Worm (Caenorhabditis elegans): Measurements from ENCODE around the gene F16H6.9.
A peak's percentile ranks its signal among the peaks of the same experiment; 100 is the strongest.
"Not testable (repeated sequence)": the region's sequence is repeated elsewhere in the genome, so short reads cannot be mapped to it uniquely, and the experiment has no call there.

Gene F16H6.9

DNA sequence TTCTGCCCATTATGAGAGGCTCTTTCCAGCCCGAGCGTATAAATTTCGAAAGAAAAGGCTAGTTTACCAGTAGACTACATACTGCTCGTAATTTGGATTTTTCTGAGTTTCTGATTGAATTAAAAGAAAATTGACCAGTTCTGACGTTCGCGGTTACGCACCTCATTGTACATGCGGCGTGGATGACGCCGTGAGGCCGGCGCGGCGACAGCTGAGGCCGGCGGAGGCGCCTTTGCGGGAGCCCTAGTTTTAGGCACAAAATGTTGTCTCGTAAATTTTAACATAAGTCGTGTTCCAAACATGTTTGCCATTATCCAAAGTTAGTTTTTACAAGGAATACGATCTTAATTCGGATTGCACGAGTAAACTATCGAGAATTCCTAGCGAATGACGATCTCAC is at the start of gene F16H6.9:
Gene F16H6.9, plus strand, starts transcription at position 301 of the 400 bp plus-strand sequence.
- TF ChIP-seq nhr-76 (tag; optimal IDR thresholded peaks at IDR 0.05); lim-7 (GFP tag; IDR thresholded peaks at IDR 0.05); daf-19 (GFP tag; conservative IDR thresholded peaks at IDR 0.05): not testable (repeated sequence)

DNA sequence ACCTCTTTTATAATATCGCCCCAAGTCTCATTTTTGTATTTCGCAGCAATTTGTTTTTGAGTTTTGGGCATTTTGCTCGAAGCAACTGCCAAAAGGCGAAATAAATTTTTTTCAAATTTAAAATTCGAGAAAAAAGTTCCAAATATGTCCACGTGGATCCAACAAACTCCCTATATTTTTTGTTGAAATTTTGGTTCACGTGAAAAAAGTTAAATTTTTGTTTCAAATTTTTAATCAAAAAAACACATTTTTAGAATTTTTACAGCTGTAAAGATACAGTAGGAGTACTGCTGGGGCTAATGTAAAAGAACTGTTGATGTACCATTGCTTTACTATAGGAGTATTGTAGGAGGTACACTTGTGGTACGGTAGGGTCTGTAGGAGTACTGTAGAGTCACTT is 49.7 kb upstream of the F16H6.9 start, which contains the start of gene C14A6.6:
Gene C14A6.6, minus strand, starts transcription at position 101 of the 400 bp plus-strand sequence.
- TF ChIP-seq F37D6.2 (tag; optimal IDR thresholded peaks at IDR 0.05) (no peak), egl-27 (tag; optimal IDR thresholded peaks at IDR 0.05) (no peak), unc-62 (GFP tag; optimal IDR thresholded peaks at IDR 0.05 in 1 of 2) (peak in 1 of 2 experiments; percentile 89), unc-62 (tag; optimal IDR thresholded peaks at IDR 0.05) (no peak)

DNA sequence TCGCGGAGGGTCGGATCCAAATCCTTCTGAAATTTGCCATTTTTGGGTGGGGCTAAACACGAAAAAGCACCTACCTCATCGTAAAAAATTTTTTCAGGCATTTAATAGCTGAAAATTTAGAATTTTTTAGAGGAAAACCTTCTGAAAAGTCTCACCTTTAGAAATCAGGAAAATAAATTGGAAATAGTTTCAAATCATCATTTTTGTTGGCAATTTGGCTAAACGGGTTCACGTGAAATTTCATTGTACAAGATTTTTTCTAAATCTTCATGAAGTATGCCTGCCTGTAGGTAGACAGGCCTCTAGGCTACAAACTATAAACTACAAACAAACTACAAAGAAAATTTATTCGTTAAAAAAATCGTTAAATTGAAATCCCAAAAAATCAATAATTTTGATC is 48.6 kb upstream of the F16H6.9 start, which contains the start of gene C14A6.7:
Gene C14A6.7, minus strand, starts transcription at position 101 of the 400 bp plus-strand sequence.
- TF ChIP-seq php-3 (GFP tag; IDR thresholded peaks at IDR 0.05): no peak
- TF ChIP-seq ZK546.5 (tag; optimal IDR thresholded peaks at IDR 0.05): no peak
- TF ChIP-seq nhr-28 (tag; optimal IDR thresholded peaks at IDR 0.05): no peak
- TF ChIP-seq daf-12 (tag; optimal IDR thresholded peaks at IDR 0.05): no peak
- no peak for TF ChIP-seq nhr-11 (tag; optimal IDR thresholded peaks at IDR 0.05)
- no peak for TF ChIP-seq ZK337.2 (GFP tag; IDR thresholded peaks at IDR 0.05)
- TF ChIP-seq lin-39 (tag; optimal IDR thresholded peaks at IDR 0.05): no peak
- no peak for TF ChIP-seq skn-1 (tag; optimal IDR thresholded peaks at IDR 0.05)
- no peak for TF ChIP-seq daf-16 (GFP tag; optimal IDR thresholded peaks at IDR 0.05)
- no peak for TF ChIP-seq daf-16 (tag; optimal IDR thresholded peaks at IDR 0.05)
- no peak for TF ChIP-seq ztf-11 (tag; optimal IDR thresholded peaks at IDR 0.05)
- no peak for TF ChIP-seq tag-97 (GFP tag; IDR thresholded peaks at IDR 0.05)
- TF ChIP-seq ceh-28 (tag; optimal IDR thresholded peaks at IDR 0.05): no peak
- TF ChIP-seq egl-43 (GFP tag; IDR thresholded peaks at IDR 0.05): no peak
- TF ChIP-seq nhr-41 (GFP tag; IDR thresholded peaks at IDR 0.05): no peak
- TF ChIP-seq cey-2 (tag; optimal IDR thresholded peaks at IDR 0.05; ENCODE audit: borderline replicate concordance, insufficient read depth): no peak
- no peak for TF ChIP-seq dve-1 (tag; optimal IDR thresholded peaks at IDR 0.05; ENCODE audit: insufficient read depth)
- no peak for TF ChIP-seq daf-19 (GFP tag; conservative IDR thresholded peaks at IDR 0.05)
- TF ChIP-seq mep-1 (tag; optimal IDR thresholded peaks at IDR 0.05): no peak

DNA sequence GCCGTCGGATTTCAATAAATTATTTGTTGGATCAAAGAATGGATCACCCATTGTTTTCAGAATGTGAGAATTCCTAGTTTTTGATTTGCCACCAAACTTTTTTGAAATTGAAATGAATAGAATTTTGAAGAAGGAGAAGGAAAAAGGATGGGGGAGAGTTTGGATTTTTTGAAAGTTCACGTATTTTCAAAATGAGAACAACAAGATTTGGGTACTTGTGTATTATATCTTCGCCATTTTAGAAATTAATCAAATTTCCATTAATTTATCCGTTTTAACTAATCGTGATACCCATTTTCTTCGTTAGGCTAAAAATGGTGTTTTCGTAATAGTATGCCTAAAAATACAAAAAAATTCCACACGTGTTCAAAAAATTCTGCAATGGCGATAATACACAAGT is 45.3 kb upstream of the F16H6.9 start, which contains the start of gene C14A6.8:
Gene C14A6.8, minus strand, starts transcription at position 101 of the 400 bp plus-strand sequence.
- no peak for TF ChIP-seq pqm-1 (tag; optimal IDR thresholded peaks at IDR 0.05)
- TF ChIP-seq lin-13 (GFP tag; optimal IDR thresholded peaks at IDR 0.05): no peak
- TF ChIP-seq ceh-28 (tag; optimal IDR thresholded peaks at IDR 0.05): no peak

DNA sequence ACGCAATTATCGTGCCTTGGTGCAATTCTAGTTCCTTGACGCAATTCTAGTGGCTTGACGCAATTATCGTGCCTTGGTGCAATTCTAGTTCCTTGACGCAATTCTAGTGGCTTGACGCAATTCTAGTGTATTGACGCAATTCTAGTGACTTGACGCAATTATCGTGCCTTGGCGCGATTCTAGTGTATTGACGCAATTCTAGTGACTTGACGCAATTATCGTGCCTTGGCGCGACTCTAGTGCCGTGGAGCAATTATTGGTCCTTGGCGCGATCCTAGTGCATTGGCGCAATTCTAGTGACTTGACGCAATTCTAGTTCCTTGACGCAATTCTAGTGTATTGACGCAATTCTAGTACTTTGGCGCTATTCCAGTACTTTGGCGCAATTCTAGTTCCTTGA is 41.9 kb upstream of the F16H6.9 start:
- 0 out of 2 replicates have a peak, but pooled peaks have one; percentile 35 for TF ChIP-seq dmd-8 (GFP tag; IDR thresholded peaks at IDR 0.05)
- peak in 1 of 2 experiments; percentile 69; a peak in 1 of 4 replicates for TF ChIP-seq madf-5 (GFP tag; IDR thresholded peaks at IDR 0.05)

DNA sequence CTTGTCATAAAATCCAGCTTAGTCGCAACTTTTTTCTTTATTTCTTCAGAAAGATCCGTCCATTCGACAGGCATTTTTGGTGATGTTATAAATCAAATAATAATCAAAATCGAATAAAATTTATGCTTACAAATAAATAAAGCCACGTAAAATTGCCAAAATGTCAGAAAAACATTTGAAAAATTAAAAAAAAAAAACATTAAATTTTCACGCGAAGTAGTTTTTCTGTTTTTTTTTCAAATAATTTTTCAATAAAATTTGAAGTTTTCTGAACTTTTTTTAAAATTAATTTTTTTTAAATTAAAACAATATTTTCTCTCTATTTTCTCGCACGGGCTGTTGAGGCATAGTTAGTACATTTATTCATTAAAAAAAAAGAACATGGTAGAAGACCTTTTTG is 38.2 kb upstream of the F16H6.9 start, which contains the start of gene C31G12.4:
Gene C31G12.4, minus strand, starts transcription at position 101 of the 400 bp plus-strand sequence.
- no peak for TF ChIP-seq Y105C5A.15 (GFP tag; IDR thresholded peaks at IDR 0.05)
- TF ChIP-seq hif-1 (tag; optimal IDR thresholded peaks at IDR 0.05): no peak
- no peak for TF ChIP-seq egl-43 (GFP tag; IDR thresholded peaks at IDR 0.05)
- no peak for TF ChIP-seq ceh-20 (GFP tag; IDR thresholded peaks at IDR 0.05)
- no peak for TF ChIP-seq nhr-237 (tag; optimal IDR thresholded peaks at IDR 0.05)
- no peak for TF ChIP-seq mdt-29 (GFP tag; IDR thresholded peaks at IDR 0.05)
- TF ChIP-seq nhr-102 (tag; optimal IDR thresholded peaks at IDR 0.05): no peak
- TF ChIP-seq dpl-1 (GFP tag; optimal IDR thresholded peaks at IDR 0.05): no peak
